Worm (Caenorhabditis elegans): ENCODE data around the gene arrd-1.

ce11 chrII:622478-622877 lies 4.8 kb upstream of the arrd-1 start:
- TF ChIP-seq dao-5 (tag; optimal IDR thresholded peaks at IDR 0.05) (no peak), W03F9.2 (tag; optimal IDR thresholded peaks at IDR 0.05) (no peak), him-1 (tag; optimal IDR thresholded peaks at IDR 0.05) (no peak)
